Fruit fly (Drosophila melanogaster) whole organism, prepupa: ENCODE results near the gene CG5645.

Experiments
- CG16779 ChIP-seq: fragments of 200-800 bp; sonication (Bioruptor generic); optimal IDR thresholded peaks from 3 replicates; lab custom pipeline; 2017; ENCODE audit warnings: missing biosample characterization, mild to moderate bottlenecking, missing genetic modification characterization
- CG6792 ChIP-seq: fragments of 200-800 bp; sonication (Bioruptor generic); optimal IDR thresholded peaks from 3 replicates; lab custom pipeline; 2016; ENCODE audit warnings: missing biosample characterization, missing genetic modification characterization
- Ets96B ChIP-seq: fragments of 200-800 bp; optimal IDR thresholded peaks from 2 replicates; lab custom pipeline; 2019; ENCODE audit warnings: missing biosample characterization, mild to moderate bottlenecking, missing genetic modification characterization, moderate library complexity
- OdsH ChIP-seq: fragments of 200-800 bp; sonication (Bioruptor generic); optimal IDR thresholded peaks from 3 replicates; lab custom pipeline; 2016; ENCODE audit warnings: missing biosample characterization, missing genetic modification characterization
- Sox15 ChIP-seq: fragments of 200-800 bp; sonication (Bioruptor generic); optimal IDR thresholded peaks from 3 replicates; lab custom pipeline; 2016; ENCODE audit warnings: missing biosample characterization, missing genetic modification characterization
- net ChIP-seq: fragments of 200-800 bp; sonication (Bioruptor generic); optimal IDR thresholded peaks from 3 replicates; lab custom pipeline; 2016; ENCODE audit warnings: missing biosample characterization, missing genetic modification characterization

dm6 chr3L:12118156-12118555 is 18.4 kb downstream of the CG5645 start, which contains the start of gene ssp:
- no peak for TF ChIP-seq net (GFP tag; lab: Kevin White, UChicago)
- TF ChIP-seq CG16779 (tag; lab: Kevin White, UChicago), result no peak
- no peak for TF ChIP-seq CG6792 (GFP tag; lab: Kevin White, UChicago)
- no peak for TF ChIP-seq Sox15 (GFP tag; lab: Kevin White, UChicago)
- no peak for TF ChIP-seq OdsH (GFP tag; lab: Kevin White, UChicago)
- TF ChIP-seq Ets96B (tag; lab: Kevin White, UChicago), result no peak
